Worm (Caenorhabditis elegans) whole organism, L4 larva: ENCODE measurements around the gene vps-18.

Experiments
- F10B5.3 ChIP-seq: sonication (generic microtip); optimal IDR thresholded peaks from 2 replicates; lab custom pipeline; 2016; ENCODE audit warnings: mild to moderate bottlenecking, missing genetic modification characterization, missing compliant biosample characterization
- F26F4.8 ChIP-seq: fragments of 200-800 bp; sonication (Bioruptor generic); conservative IDR thresholded peaks from 2 replicates; pipeline ENCODE4 v1.3.6; 2022; ENCODE audit warnings: missing genetic modification characterization, missing compliant biosample characterization
- R02D3.7 ChIP-seq: fragments of 150-350 bp; sonication (generic microtip); optimal IDR thresholded peaks from 3 replicates; lab custom pipeline; 2014; ENCODE audit warnings: missing biosample characterization, missing genetic modification characterization
- T20F7.1 ChIP-seq: fragments of 200-800 bp; sonication (Bioruptor generic); optimal IDR thresholded peaks from 2 replicates; lab custom pipeline; 2018; ENCODE audit warnings: mild to moderate bottlenecking, missing genetic modification characterization, missing compliant biosample characterization
- ZK337.2 ChIP-seq: fragments of 200-800 bp; sonication (Bioruptor generic); IDR thresholded peaks from 2 replicates; pipeline ENCODE4 v1.3.6; 2022; ENCODE audit warnings: missing genetic modification reagents, missing genetic modification characterization, missing compliant biosample characterization
- aha-1 ChIP-seq: fragments of 150-350 bp; peaks from one replicate; lab custom pipeline; 2014; ENCODE audit warnings: missing biosample characterization, missing genetic modification characterization
- aly-2 ChIP-seq: sonication (generic microtip); optimal IDR thresholded peaks from 2 replicates; lab custom pipeline; 2018; ENCODE audit warnings: missing biosample characterization, missing genetic modification characterization
- ceh-20 ChIP-seq: fragments of 200-800 bp; sonication (Bioruptor generic); IDR thresholded peaks from 2 replicates; pipeline ENCODE4 v1.3.6; 2022; ENCODE audit warnings: missing genetic modification reagents, missing genetic modification characterization, missing compliant biosample characterization
- ceh-32 ChIP-seq: sonication (generic microtip); optimal IDR thresholded peaks from 2 replicates; lab custom pipeline; 2016; ENCODE audit warnings: mild to moderate bottlenecking, missing genetic modification characterization, missing compliant biosample characterization; ENCODE audit not compliant: poor library complexity
- daf-16 ChIP-seq, 3 experiments: sonication (generic microtip); optimal IDR thresholded peaks; 2 replicates each; lab custom pipeline; 2016 to 2017; ENCODE audit warnings: missing genetic modification characterization in 3 of 3, missing genetic modification reagents in 3 of 3, mild to moderate bottlenecking in 2 of 3, missing compliant biosample characterization in 2 of 3, missing biosample characterization in 1 of 3, moderate library complexity in 1 of 3
- daf-19 ChIP-seq: fragments of 200-800 bp; sonication (Bioruptor generic); conservative IDR thresholded peaks from 2 replicates; pipeline ENCODE4 v1.3.6; 2022; ENCODE audit warnings: missing genetic modification characterization, missing compliant biosample characterization
- dmd-8 ChIP-seq: fragments of 200-800 bp; sonication (Bioruptor generic); IDR thresholded peaks from 2 replicates; pipeline ENCODE4 v1.3.6; 2022; ENCODE audit warnings: missing genetic modification characterization, missing compliant biosample characterization
- dpl-1 ChIP-seq: fragments of 150-350 bp; optimal IDR thresholded peaks from 2 replicates; lab custom pipeline; 2014; ENCODE audit warnings: missing biosample characterization, missing genetic modification reagents, missing genetic modification characterization
- dve-1 ChIP-seq: sonication (generic microtip); optimal IDR thresholded peaks from 2 replicates; lab custom pipeline; 2017; ENCODE audit warnings: antibody characterized with exemption, mild to moderate bottlenecking, missing genetic modification characterization, missing compliant biosample characterization; ENCODE audit not compliant: insufficient read depth
- egl-43 ChIP-seq: fragments of 200-800 bp; sonication (Bioruptor generic); IDR thresholded peaks from 2 replicates; pipeline ENCODE4 v1.3.6; 2022; ENCODE audit warnings: missing genetic modification reagents, missing genetic modification characterization, missing compliant biosample characterization
- hlh-11 ChIP-seq: fragments of 200-800 bp; sonication (Bioruptor generic); optimal IDR thresholded peaks from 2 replicates; lab custom pipeline; 2018; ENCODE audit warnings: mild to moderate bottlenecking, missing genetic modification characterization, missing compliant biosample characterization
- hmg-1.1 ChIP-seq: fragments of 200-800 bp; sonication (Bioruptor generic); IDR thresholded peaks from 2 replicates; pipeline ENCODE4 v1.3.6; 2022; ENCODE audit warnings: missing genetic modification reagents, missing genetic modification characterization, missing compliant biosample characterization
- lin-38 ChIP-seq: fragments of 200-800 bp; sonication (Bioruptor generic); IDR thresholded peaks from 2 replicates; pipeline ENCODE4 v1.3.6; 2022; ENCODE audit warnings: missing genetic modification reagents, missing genetic modification characterization, missing compliant biosample characterization
- lin-39 ChIP-seq: fragments of 150-350 bp; optimal IDR thresholded peaks from 2 replicates; lab custom pipeline; 2014; ENCODE audit warnings: missing biosample characterization, missing genetic modification reagents, missing genetic modification characterization
- lir-3 ChIP-seq: sonication (generic microtip); optimal IDR thresholded peaks from 2 replicates; lab custom pipeline; 2016; ENCODE audit warnings: mild to moderate bottlenecking, missing genetic modification characterization, missing compliant biosample characterization
- lsy-2 ChIP-seq, 2 experiments: fragments of 150-350 bp in 1 of 2; sonication (generic microtip) in 1 of 2; optimal IDR thresholded peaks; 2 replicates each; lab custom pipeline; 2014 to 2017; ENCODE audit warnings: missing biosample characterization in 2 of 2, missing genetic modification characterization in 2 of 2
- mep-1 ChIP-seq: fragments of 150-350 bp; sonication (generic microtip); optimal IDR thresholded peaks from 3 replicates; lab custom pipeline; 2014; ENCODE audit warnings: missing biosample characterization, missing genetic modification characterization
- mes-2 ChIP-seq: sonication (generic microtip); optimal IDR thresholded peaks from 2 replicates; lab custom pipeline; 2016; ENCODE audit warnings: missing genotype, mild to moderate bottlenecking, missing genetic modification characterization, missing compliant biosample characterization; ENCODE audit not compliant: poor library complexity, severe bottlenecking
- nhr-102 ChIP-seq: sonication (generic microtip); optimal IDR thresholded peaks from 2 replicates; lab custom pipeline; 2016; ENCODE audit warnings: mild to moderate bottlenecking, missing genetic modification characterization, moderate library complexity, missing compliant biosample characterization
- nhr-237 ChIP-seq: sonication (generic microtip); optimal IDR thresholded peaks from 2 replicates; lab custom pipeline; 2017; ENCODE audit warnings: missing biosample characterization, missing genetic modification characterization
- nhr-25 ChIP-seq: sonication (generic microtip); optimal IDR thresholded peaks from 2 replicates; lab custom pipeline; 2017; ENCODE audit warnings: missing genetic modification characterization, mild to moderate bottlenecking, missing compliant biosample characterization, antibody characterized with exemption, moderate library complexity, borderline replicate concordance; ENCODE audit not compliant: insufficient read depth
- nhr-28 ChIP-seq: fragments of 150-350 bp; optimal IDR thresholded peaks from 2 replicates; lab custom pipeline; 2014; ENCODE audit warnings: missing biosample characterization, missing genetic modification characterization
- nhr-41 ChIP-seq: fragments of 200-800 bp; sonication (Bioruptor generic); IDR thresholded peaks from 2 replicates; pipeline ENCODE4 v1.3.6; 2022; ENCODE audit warnings: missing genetic modification reagents, missing genetic modification characterization, missing compliant biosample characterization
- nhr-48 ChIP-seq: sonication (generic microtip); optimal IDR thresholded peaks from 2 replicates; lab custom pipeline; 2016; ENCODE audit warnings: mild to moderate bottlenecking, missing genetic modification characterization, missing compliant biosample characterization
- nhr-6 ChIP-seq: fragments of 150-350 bp; optimal IDR thresholded peaks from 2 replicates; lab custom pipeline; 2014; ENCODE audit warnings: missing biosample characterization, missing genetic modification characterization
- php-3 ChIP-seq: fragments of 200-800 bp; sonication (Bioruptor generic); IDR thresholded peaks from 2 replicates; pipeline ENCODE4 v1.3.6; 2022; ENCODE audit warnings: missing genetic modification reagents, missing genetic modification characterization, missing compliant biosample characterization
- rbr-2 ChIP-seq: sonication (generic microtip); optimal IDR thresholded peaks from 2 replicates; lab custom pipeline; 2016; ENCODE audit warnings: missing genotype, missing genetic modification characterization, missing compliant biosample characterization
- saeg-2 ChIP-seq: fragments of 200-800 bp; sonication (Bioruptor generic); IDR thresholded peaks from 2 replicates; pipeline ENCODE4 v1.3.6; 2022; ENCODE audit warnings: missing genetic modification reagents, missing genetic modification characterization, missing compliant biosample characterization
- sdz-12 ChIP-seq: fragments of 200-800 bp; sonication (Bioruptor generic); optimal IDR thresholded peaks from 2 replicates; lab custom pipeline; 2018; ENCODE audit warnings: mild to moderate bottlenecking, missing genetic modification characterization, missing compliant biosample characterization
- tra-1 ChIP-seq: fragments of 200-800 bp; sonication (Bioruptor generic); IDR thresholded peaks from 2 replicates; pipeline ENCODE4 v1.3.6; 2022; ENCODE audit warnings: missing genetic modification reagents, missing genetic modification characterization, missing compliant biosample characterization
- unc-62 ChIP-seq, 3 experiments: fragments of 150-350 bp in 1 of 3; sonication (generic microtip); optimal IDR thresholded peaks in 2 of 3; peaks in 1 of 3; 1 replicate in 1 of 3; 2 replicates in 2 of 3; lab custom pipeline; 2014 to 2017; ENCODE audit warnings: missing biosample characterization in 3 of 3, missing genetic modification characterization in 3 of 3, missing genetic modification reagents in 3 of 3, missing genotype in 1 of 3

The vps-18 gene

DNA sequence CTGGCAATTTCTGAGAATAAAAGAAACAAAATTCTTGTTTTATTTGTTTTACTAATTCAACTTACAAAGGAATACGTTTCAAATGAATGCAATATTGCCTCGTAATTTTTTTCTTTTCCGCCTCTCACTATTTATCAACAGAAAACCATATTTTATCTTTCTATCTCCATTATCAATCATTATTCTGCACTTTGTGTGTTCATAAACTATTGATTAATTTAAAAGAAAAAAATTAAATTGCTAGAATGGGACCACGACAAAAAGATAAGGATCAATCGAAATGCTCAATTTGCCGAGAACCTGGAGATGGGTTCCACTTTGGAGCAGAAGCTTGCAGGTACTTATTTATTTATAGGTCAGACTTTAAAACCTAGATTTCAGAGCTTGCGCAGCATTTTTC, 25.8 kb upstream of the vps-18 start, which contains the start of gene nhr-273:
TSS of gene nhr-273 (plus strand) at position 167 of the 400 bp plus-strand sequence.
- TF ChIP-seq T20F7.1 = no peak
- no peak for TF ChIP-seq php-3 (GFP tag; lab: Robert Waterston, UW)
- TF ChIP-seq nhr-28 (tag; lab: Kevin White, UChicago) = peak; percentile 66
- no peak for TF ChIP-seq rbr-2 (tag; lab: Kevin White, UChicago)
- no peak for TF ChIP-seq dpl-1 (GFP tag; lab: Kevin White, UChicago)
- TF ChIP-seq nhr-237 (tag; lab: Kevin White, UChicago) = no peak
- peak; percentile 21 for TF ChIP-seq dve-1 (tag; lab: Kevin White, UChicago)
- TF ChIP-seq mep-1 = no peak
- TF ChIP-seq nhr-6 = no peak
- TF ChIP-seq lin-39 = no peak
- TF ChIP-seq daf-16 (GFP tag; optimal IDR thresholded peaks at IDR 0.05; lab: Kevin White, UChicago) = no peak
- peak; percentile 38 for TF ChIP-seq daf-16 (tag; optimal IDR thresholded peaks at IDR 0.05; lab: Kevin White, UChicago)
- TF ChIP-seq aly-2 (tag; lab: Kevin White, UChicago) = no peak
- TF ChIP-seq nhr-48 = no peak
- TF ChIP-seq, all 104 proteins: peak for 3

- TF ChIP-seq sdz-12 (GFP tag; lab: Kevin White, UChicago) = no peak
- no peak for TF ChIP-seq F10B5.3 (tag; lab: Kevin White, UChicago)
- no peak for TF ChIP-seq egl-43 (GFP tag; lab: Robert Waterston, UW)
- TF ChIP-seq hmg-1.1 (GFP tag; lab: Robert Waterston, UW) = no peak
- peak; percentile 94 for TF ChIP-seq nhr-28 (tag; lab: Kevin White, UChicago)
- no peak for TF ChIP-seq lin-38 (GFP tag; lab: Robert Waterston, UW)
- TF ChIP-seq dmd-8 (GFP tag; lab: Robert Waterston, UW) = no peak
Observed at ce11 chrII:4438601-4439000, 22.3 kb upstream of the vps-18 start, which contains the start of gene nhr-16. TSS of gene nhr-16 (plus strand) at chrII:4438805.

DNA sequence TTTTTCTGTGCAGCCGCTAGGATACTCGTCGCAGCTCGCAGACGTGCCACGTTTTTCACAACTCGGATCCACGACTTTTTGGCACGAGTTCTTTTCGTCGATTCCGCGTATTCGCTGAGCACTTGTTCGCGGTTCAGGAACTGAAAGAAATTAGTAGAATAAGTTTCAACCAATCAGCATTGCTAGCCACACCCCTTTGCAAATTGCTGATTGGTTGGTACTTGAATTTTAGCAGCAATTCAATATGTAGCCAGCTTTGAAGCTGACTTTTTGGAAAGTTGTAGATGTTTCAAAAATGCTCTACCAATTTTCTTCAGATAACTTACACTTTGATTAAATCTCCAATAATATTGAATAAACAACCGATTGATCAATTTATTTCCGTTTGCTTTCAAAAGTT, 19.7 kb upstream of the vps-18 start:
- TF ChIP-seq nhr-25 (tag; lab: Kevin White, UChicago) (no peak), daf-16 (GFP tag; optimal IDR thresholded peaks at IDR 0.05; lab: Kevin White, UChicago) (no peak), daf-16 (tag; optimal IDR thresholded peaks at IDR 0.05; lab: Kevin White, UChicago) (no peak), daf-19 (no peak), nhr-102 (no peak), ceh-32 (tag; lab: Kevin White, UChicago) (no peak)
- TF ChIP-seq, all 104 proteins: peak for 0

DNA sequence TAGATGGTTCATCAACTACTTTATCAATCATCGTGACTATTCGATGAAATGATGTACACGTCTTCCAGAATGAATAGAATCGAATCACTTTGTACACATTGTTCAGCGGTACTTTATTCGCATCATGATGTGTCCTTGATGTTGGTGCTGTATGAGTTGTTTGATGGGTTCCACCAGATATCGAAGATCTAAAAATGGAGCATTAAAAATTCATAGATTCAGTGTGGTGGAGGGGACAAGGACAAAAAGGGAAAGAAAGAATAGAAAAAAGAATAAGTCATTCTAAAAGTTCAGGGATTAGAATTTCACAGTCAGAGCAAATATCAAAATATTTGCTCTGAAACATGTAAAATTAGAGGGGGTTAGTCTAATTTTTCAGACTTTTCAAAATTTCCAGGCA, 16.1 kb upstream of the vps-18 start:
- TF ChIP-seq F10B5.3 (tag; lab: Kevin White, UChicago) (no peak), unc-62 (GFP tag; optimal IDR thresholded peaks at IDR 0.05 in 1 of 2; lab: Kevin White, UChicago) (peak in 1 of 2 experiments; percentile 74), unc-62 (tag; optimal IDR thresholded peaks at IDR 0.05; lab: Kevin White, UChicago) (no peak), nhr-6 (no peak), F26F4.8 (GFP tag; lab: Robert Waterston, UW) (no peak), mes-2 (tag; lab: Kevin White, UChicago) (no peak), R02D3.7 (no peak), ZK337.2 (GFP tag; lab: Robert Waterston, UW) (no peak), daf-16 (GFP tag; optimal IDR thresholded peaks at IDR 0.05; lab: Kevin White, UChicago) (no peak), daf-16 (tag; optimal IDR thresholded peaks at IDR 0.05; lab: Kevin White, UChicago) (no peak), ceh-20 (no peak), nhr-41 (GFP tag; lab: Robert Waterston, UW) (no peak), tra-1 (GFP tag; lab: Robert Waterston, UW) (no peak), lsy-2 (tag; optimal IDR thresholded peaks at IDR 0.05; lab: Kevin White, UChicago) (no peak), lir-3 (tag; lab: Kevin White, UChicago) (no peak), hlh-11 (tag; lab: Kevin White, UChicago) (no peak), aha-1 (tag; lab: Kevin White, UChicago) (peak; percentile 93), saeg-2 (GFP tag; lab: Robert Waterston, UW) (no peak)
